Worm (Caenorhabditis elegans) whole organism, mixed stage, embryonic: ENCODE measurements around the gene gln-3.
A peak's percentile ranks its signal among the peaks of the same experiment; 100 is the strongest.

Source experiments
- bed-3 ChIP-seq: fragments of 200-800 bp; sonication (Bioruptor generic); optimal IDR thresholded peaks from 3 replicates; lab custom pipeline; 2018; ENCODE audit warnings: mild to moderate bottlenecking, missing genetic modification characterization, moderate library complexity, missing compliant biosample characterization
- blmp-1 ChIP-seq: fragments of 150-350 bp; optimal IDR thresholded peaks from 2 replicates; lab custom pipeline; 2014; ENCODE audit warnings: missing biosample characterization, missing genetic modification characterization
- ceh-39 ChIP-seq: fragments of 150-350 bp; optimal IDR thresholded peaks from 2 replicates; lab custom pipeline; 2014; ENCODE audit warnings: missing biosample characterization, missing genetic modification characterization
- ces-1 ChIP-seq: fragments of 150-350 bp; optimal IDR thresholded peaks from 2 replicates; lab custom pipeline; 2014; ENCODE audit warnings: missing biosample characterization, missing genetic modification reagents, missing genetic modification characterization
- drap-1 ChIP-seq: fragments of 200-800 bp; sonication (Bioruptor generic); optimal IDR thresholded peaks from 3 replicates; lab custom pipeline; 2018; ENCODE audit warnings: mild to moderate bottlenecking, missing genetic modification characterization, missing compliant biosample characterization
- elt-1 ChIP-seq: sonication (generic microtip); optimal IDR thresholded peaks from 2 replicates; lab custom pipeline; 2017; ENCODE audit warnings: missing genetic modification characterization, mild to moderate bottlenecking, missing compliant biosample characterization, antibody characterized with exemption, moderate library complexity, borderline replicate concordance; ENCODE audit not compliant: insufficient read depth
- elt-3 ChIP-seq: fragments of 150-350 bp; optimal IDR thresholded peaks from 2 replicates; lab custom pipeline; 2014; ENCODE audit warnings: missing biosample characterization, missing genetic modification characterization
- flh-1 ChIP-seq: fragments of 200-800 bp; sonication (Bioruptor generic); optimal IDR thresholded peaks from 2 replicates; lab custom pipeline; 2018; ENCODE audit warnings: mild to moderate bottlenecking, missing genetic modification characterization, moderate library complexity, missing compliant biosample characterization
- ham-2 ChIP-seq: fragments of 200-800 bp; sonication (Bioruptor generic); optimal IDR thresholded peaks from 2 replicates; lab custom pipeline; 2018; ENCODE audit warnings: mild to moderate bottlenecking, missing genetic modification characterization, missing compliant biosample characterization
- hlh-1 ChIP-seq: fragments of 150-350 bp; optimal IDR thresholded peaks from 2 replicates; lab custom pipeline; 2014; ENCODE audit warnings: missing biosample characterization, missing genetic modification reagents, missing genetic modification characterization
- lin-13 ChIP-seq: fragments of 150-350 bp; optimal IDR thresholded peaks from 2 replicates; lab custom pipeline; 2014; ENCODE audit warnings: missing biosample characterization, missing genetic modification characterization
- lsy-2 ChIP-seq: fragments of 150-350 bp; optimal IDR thresholded peaks from 2 replicates; lab custom pipeline; 2014; ENCODE audit warnings: missing biosample characterization, missing genetic modification characterization
- mab-5 ChIP-seq: fragments of 150-350 bp; optimal IDR thresholded peaks from 2 replicates; lab custom pipeline; 2014; ENCODE audit warnings: missing biosample characterization, missing genetic modification characterization
- mep-1 ChIP-seq: fragments of 150-350 bp; optimal IDR thresholded peaks from 2 replicates; lab custom pipeline; 2017; ENCODE audit warnings: missing biosample characterization, missing genetic modification reagents, missing genetic modification characterization, inconsistent platforms
- mls-2 ChIP-seq: sonication (generic microtip); optimal IDR thresholded peaks from 2 replicates; lab custom pipeline; 2016; ENCODE audit warnings: mild to moderate bottlenecking, missing genetic modification characterization, moderate library complexity, missing compliant biosample characterization
- nhr-12 ChIP-seq: fragments of 150-350 bp; optimal IDR thresholded peaks from 2 replicates; lab custom pipeline; 2014; ENCODE audit warnings: missing biosample characterization, missing genetic modification characterization
- nhr-2 ChIP-seq: fragments of 150-350 bp; optimal IDR thresholded peaks from 2 replicates; lab custom pipeline; 2014; ENCODE audit warnings: missing biosample characterization, missing genetic modification characterization
- nhr-28 ChIP-seq: fragments of 150-350 bp; optimal IDR thresholded peaks from 2 replicates; lab custom pipeline; 2014; ENCODE audit warnings: missing biosample characterization, missing genetic modification characterization
- nhr-76 ChIP-seq: sonication (generic microtip); optimal IDR thresholded peaks from 2 replicates; lab custom pipeline; 2017; ENCODE audit warnings: missing biosample characterization, missing genetic modification characterization
- sem-2 ChIP-seq: fragments of 200-800 bp; sonication (Bioruptor generic); optimal IDR thresholded peaks from 2 replicates; lab custom pipeline; 2018; ENCODE audit warnings: mild to moderate bottlenecking, missing genetic modification characterization, missing compliant biosample characterization
- snpc-4 ChIP-seq: fragments of 150-350 bp; optimal IDR thresholded peaks from 2 replicates; lab custom pipeline; 2014; ENCODE audit warnings: missing biosample characterization, missing genetic modification characterization
- sptf-1 ChIP-seq: sonication (generic microtip); optimal IDR thresholded peaks from 2 replicates; lab custom pipeline; 2017; ENCODE audit warnings: mild to moderate bottlenecking, missing genetic modification characterization, moderate library complexity, missing compliant biosample characterization
- tbx-8 ChIP-seq: fragments of 200-800 bp; sonication (Bioruptor generic); optimal IDR thresholded peaks from 2 replicates; lab custom pipeline; 2018; ENCODE audit warnings: mild to moderate bottlenecking, missing genetic modification characterization, moderate library complexity, missing compliant biosample characterization
- unc-120 ChIP-seq: sonication (generic microtip); optimal IDR thresholded peaks from 2 replicates; lab custom pipeline; 2017; ENCODE audit warnings: missing genetic modification characterization, missing compliant biosample characterization; ENCODE audit not compliant: poor library complexity, severe bottlenecking
- unc-39 ChIP-seq: fragments of 150-350 bp; optimal IDR thresholded peaks from 2 replicates; lab custom pipeline; 2014; ENCODE audit warnings: missing biosample characterization, missing genetic modification characterization
- unc-62 ChIP-seq: fragments of 150-350 bp; optimal IDR thresholded peaks from 2 replicates; lab custom pipeline; 2014; ENCODE audit warnings: missing biosample characterization, missing genetic modification reagents, missing genetic modification characterization
- zip-8 ChIP-seq: fragments of 150-350 bp; optimal IDR thresholded peaks from 2 replicates; lab custom pipeline; 2014; ENCODE audit warnings: missing biosample characterization, missing genetic modification characterization
- ztf-11 ChIP-seq: fragments of 150-350 bp; optimal IDR thresholded peaks from 2 replicates; lab custom pipeline; 2014; ENCODE audit warnings: missing biosample characterization, missing genetic modification characterization

The gln-3 gene

DNA sequence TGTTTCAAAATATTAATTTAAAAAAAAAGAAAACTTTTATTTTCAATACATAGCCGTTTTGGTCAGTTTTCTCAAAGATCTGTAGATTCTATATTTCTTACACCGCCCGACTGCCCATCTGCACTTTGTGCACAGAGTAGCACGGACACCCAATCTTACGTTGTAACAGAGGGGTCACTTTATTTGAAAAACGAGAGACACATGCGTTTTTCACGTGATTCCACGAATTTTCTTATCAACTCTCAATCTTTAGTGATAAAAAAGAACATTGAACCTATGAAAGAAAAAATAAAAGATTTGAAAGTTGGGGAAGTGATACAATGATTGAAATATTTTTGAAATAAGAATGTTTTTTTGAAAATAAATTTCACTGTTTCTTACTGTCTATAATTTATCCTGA lies 848 bp upstream of the gln-3 start:
- TF ChIP-seq hlh-1 (peak; percentile 64), unc-62 (GFP tag; lab: Kevin White, UChicago) (no peak)
- TF ChIP-seq, all 35 proteins: peak for 1

DNA sequence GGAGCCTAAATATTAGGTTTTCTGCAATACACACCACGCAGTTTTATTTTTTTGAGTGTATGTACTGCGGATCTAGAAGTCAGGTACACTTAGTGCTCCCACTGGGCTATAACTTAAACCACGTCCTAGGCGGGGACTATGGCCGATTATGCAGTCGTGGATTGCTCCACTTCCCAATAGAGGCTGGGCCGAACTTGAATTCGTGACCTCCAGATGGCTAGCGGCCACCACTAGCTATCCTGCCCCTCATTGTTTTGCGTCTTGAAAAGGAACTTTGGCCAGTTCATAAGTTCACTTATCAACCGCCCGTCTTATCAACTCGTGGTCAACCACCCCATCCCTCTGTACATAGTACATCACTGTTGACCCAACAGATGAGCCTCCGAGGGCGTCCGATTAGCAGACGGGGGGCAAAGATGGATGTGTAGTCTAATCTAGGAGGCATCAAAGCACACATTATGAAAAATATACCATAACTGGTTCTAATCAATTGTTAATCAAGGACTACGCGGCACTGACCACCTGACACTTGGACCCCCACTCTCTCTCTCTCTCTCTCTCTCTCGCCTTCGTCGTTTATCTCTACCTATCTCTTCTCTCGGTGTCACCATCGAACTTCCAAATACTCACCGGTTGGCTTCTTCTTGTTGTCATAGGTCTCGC lies 904 bp downstream of the gln-3 start:
- TF ChIP-seq nhr-12 (tag; lab: Kevin White, UChicago) (no peak), unc-62 (GFP tag; lab: Kevin White, UChicago) (peak; percentile 13), nhr-76 (tag; lab: Kevin White, UChicago) (no peak), snpc-4 (tag; lab: Kevin White, UChicago) (no peak), unc-120 (tag; lab: Kevin White, UChicago) (peak; percentile 85), hlh-1 (peak; percentile 81), elt-1 (tag; lab: Kevin White, UChicago) (peak; percentile 57)

DNA sequence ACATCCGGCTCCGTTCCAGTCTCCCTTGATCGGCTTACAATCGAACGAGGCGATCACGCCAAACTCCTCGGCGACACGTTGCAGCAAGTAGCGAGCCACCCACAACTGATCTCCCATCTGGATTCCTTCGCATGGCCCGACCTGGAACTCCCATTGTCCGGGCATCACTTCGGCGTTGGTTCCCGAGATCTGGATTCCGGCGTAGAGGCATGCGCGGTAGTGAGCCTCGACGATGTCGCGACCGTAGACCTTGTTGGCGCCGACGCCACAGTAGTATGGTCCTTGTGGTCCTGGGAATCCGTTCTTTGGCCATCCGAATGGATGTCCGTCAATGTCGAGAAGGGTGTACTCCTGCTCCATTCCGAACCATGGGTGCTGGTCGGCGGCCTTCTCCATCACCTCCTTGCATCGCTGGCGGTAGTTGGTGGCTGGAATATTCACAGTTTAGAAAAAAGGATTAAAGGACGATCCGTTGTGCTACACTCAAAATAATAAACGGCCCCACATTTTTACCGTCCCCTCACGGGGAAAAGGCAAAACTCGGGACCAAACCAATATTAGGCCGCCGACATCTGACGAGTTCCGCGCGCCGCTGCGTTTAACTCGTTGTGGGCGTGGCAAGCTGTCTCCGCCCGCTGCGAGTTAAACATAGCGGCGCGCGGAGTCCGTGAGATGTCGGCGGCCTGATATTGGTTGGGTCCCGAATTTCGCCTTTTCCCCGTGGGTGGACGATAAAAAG lies 1.6 kb downstream of the gln-3 start:
- TF ChIP-seq mep-1 (no peak), nhr-12 (tag; lab: Kevin White, UChicago) (no peak), sem-2 (no peak), bed-3 (GFP tag; lab: Kevin White, UChicago) (no peak), ham-2 (no peak), lin-13 (tag; lab: Kevin White, UChicago) (no peak), elt-1 (tag; lab: Kevin White, UChicago) (no peak), flh-1 (GFP tag; lab: Kevin White, UChicago) (no peak), mls-2 (tag; lab: Kevin White, UChicago) (no peak), tbx-8 (GFP tag; lab: Kevin White, UChicago) (no peak), lsy-2 (tag; lab: Kevin White, UChicago) (no peak), elt-3 (tag; lab: Kevin White, UChicago) (no peak), drap-1 (GFP tag; lab: Kevin White, UChicago) (no peak), nhr-2 (no peak), snpc-4 (tag; lab: Kevin White, UChicago) (no peak), unc-120 (tag; lab: Kevin White, UChicago) (no peak)

DNA sequence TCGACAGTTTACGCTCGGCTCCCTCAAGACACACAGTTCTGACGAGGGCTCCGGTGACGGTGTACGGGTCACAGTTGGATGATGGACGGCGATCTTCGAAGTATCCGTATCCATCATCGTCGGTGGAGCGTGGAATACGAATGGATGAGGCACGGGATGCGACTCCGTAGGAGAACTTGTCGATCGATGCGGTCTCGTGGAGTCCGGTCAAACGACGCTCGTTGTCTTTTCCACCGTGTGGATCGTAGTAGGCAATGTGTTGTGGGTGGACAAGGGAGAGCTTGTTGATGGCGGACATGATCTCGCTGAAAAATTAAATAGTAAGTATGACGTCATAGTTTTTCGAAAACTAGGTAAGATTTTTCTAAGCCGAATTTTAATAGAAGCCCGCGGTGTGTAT lies 2.5 kb downstream of the gln-3 start:
- no peak for TF ChIP-seq flh-1 (GFP tag; lab: Kevin White, UChicago)
- no peak for TF ChIP-seq mab-5
- no peak for TF ChIP-seq nhr-28 (tag; lab: Kevin White, UChicago)
- peak; percentile 80 for TF ChIP-seq zip-8 (tag; lab: Kevin White, UChicago)

DNA sequence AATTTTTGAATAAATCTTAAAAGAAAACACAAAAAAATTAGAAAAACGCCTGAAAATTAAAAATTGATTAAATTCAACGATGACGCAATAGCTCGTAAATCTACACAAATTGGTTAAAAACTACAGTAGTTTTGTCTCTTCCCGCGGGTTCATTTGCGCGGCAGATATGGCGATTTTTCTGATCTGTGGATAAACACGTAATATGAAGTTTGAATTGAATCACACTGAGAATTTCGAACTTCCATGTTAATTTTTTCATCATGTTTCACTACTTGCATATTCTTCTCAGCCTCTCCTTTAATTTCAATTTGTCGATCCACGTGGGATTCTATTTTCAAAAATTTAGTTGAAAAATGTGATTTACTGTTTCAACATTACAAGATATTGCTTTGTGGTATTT lies 3.1 kb downstream of the gln-3 start:
- peak; percentile 57 for TF ChIP-seq zip-8 (tag; lab: Kevin White, UChicago)

DNA sequence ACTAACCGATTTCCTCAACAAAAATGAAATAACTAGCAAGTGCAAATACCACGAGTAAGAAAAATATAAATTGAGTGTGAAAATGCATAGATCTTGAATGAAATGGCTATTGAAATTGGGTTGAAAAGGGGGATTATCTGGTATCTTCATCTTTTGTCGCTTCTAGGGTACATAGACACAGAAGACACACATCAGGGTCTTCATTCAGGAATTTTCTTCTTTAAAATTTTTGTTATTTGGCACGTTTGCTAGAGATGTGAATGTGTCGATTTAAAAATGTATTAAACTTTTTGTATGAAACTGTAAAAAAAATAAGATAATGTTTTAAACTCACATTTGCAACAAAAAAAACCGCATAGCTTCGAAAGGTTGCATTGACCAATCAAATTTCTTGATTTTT lies 23.4 kb downstream of the gln-3 start, which contains the start of gene Y105C5B.25:
Gene Y105C5B.25, minus strand, starts transcription at position 101 of the 400 bp plus-strand sequence.
- TF ChIP-seq mep-1: no peak
- TF ChIP-seq mab-5: no peak
- no peak for TF ChIP-seq flh-1 (GFP tag; lab: Kevin White, UChicago)
- TF ChIP-seq elt-3 (tag; lab: Kevin White, UChicago): no peak
- TF ChIP-seq lin-13 (tag; lab: Kevin White, UChicago): no peak
- no peak for TF ChIP-seq ceh-39 (tag; lab: Kevin White, UChicago)
- no peak for TF ChIP-seq nhr-28 (tag; lab: Kevin White, UChicago)
- no peak for TF ChIP-seq unc-62 (GFP tag; lab: Kevin White, UChicago)
- no peak for TF ChIP-seq hlh-1
- TF ChIP-seq ztf-11 (tag; lab: Kevin White, UChicago): no peak
- TF ChIP-seq ces-1: no peak
- no peak for TF ChIP-seq lsy-2 (tag; lab: Kevin White, UChicago)
- TF ChIP-seq zip-8 (tag; lab: Kevin White, UChicago): no peak
- no peak for TF ChIP-seq sptf-1 (tag; lab: Kevin White, UChicago)
- no peak for TF ChIP-seq unc-39 (tag; lab: Kevin White, UChicago)
- TF ChIP-seq blmp-1 (tag; lab: Kevin White, UChicago): no peak
- no peak for TF ChIP-seq mls-2 (tag; lab: Kevin White, UChicago)
- no peak for TF ChIP-seq nhr-76 (tag; lab: Kevin White, UChicago)
- TF ChIP-seq unc-120 (tag; lab: Kevin White, UChicago): no peak
